Fruit fly (Drosophila melanogaster) whole organism: Measurements from ENCODE around the gene Pgd.

Experiments
- CG8478 ChIP-seq: fragments of >200 bp; optimal IDR thresholded peaks from 2 replicates; lab custom pipeline; 2018; ENCODE audit warnings: inconsistent platforms
- EcR ChIP-seq, 2 experiments: fragments of >200 bp; optimal IDR thresholded peaks; 2 replicates each; lab custom pipeline; 2017; ENCODE audit warnings: missing biosample characterization in 2 of 2, missing genetic modification characterization in 2 of 2, missing genetic modification reagents in 2 of 2
- pan ChIP-seq: fragments of >200 bp; optimal IDR thresholded peaks from 2 replicates; lab custom pipeline; 2017
- psq ChIP-seq: fragments of >200 bp; optimal IDR thresholded peaks from 2 replicates; lab custom pipeline; 2017
- usp ChIP-seq: fragments of >200 bp; optimal IDR thresholded peaks from 2 replicates; lab custom pipeline; 2017; ENCODE audit warnings: missing biosample characterization, missing genetic modification characterization, mixed read lengths

dm6 chrX:2134226-2134880, 10.6 kb upstream of the Pgd start:
- no peak for TF ChIP-seq psq (lab: Kevin White, UChicago)
- no peak for TF ChIP-seq CG8478 (lab: Kevin White, UChicago)
- no peak for TF ChIP-seq usp
- TF ChIP-seq pan (lab: Kevin White, UChicago): no peak
- no peak for TF ChIP-seq EcR (GFP tag; optimal IDR thresholded peaks at IDR 0.05; lab: Kevin White, UChicago)
